Worm (Caenorhabditis elegans) whole organism, L2 larva: ENCODE measurements around the gene F14F7.4.

ENCODE experiments used
- C34F6.9 ChIP-seq: fragments of 150-350 bp; optimal IDR thresholded peaks from 2 replicates; lab custom pipeline; 2014; ENCODE audit warnings: missing biosample characterization, missing genetic modification characterization
- F13H6.1 ChIP-seq: sonication (generic microtip); optimal IDR thresholded peaks from 2 replicates; lab custom pipeline; 2016; ENCODE audit warnings: missing genetic modification characterization, missing compliant biosample characterization
- R02D3.7 ChIP-seq: fragments of 150-350 bp; optimal IDR thresholded peaks from 2 replicates; lab custom pipeline; 2014; ENCODE audit warnings: missing biosample characterization, missing genetic modification characterization
- Y55F3AM.14 ChIP-seq: fragments of 200-800 bp; sonication (Bioruptor generic); optimal IDR thresholded peaks from 2 replicates; lab custom pipeline; 2018; ENCODE audit warnings: mild to moderate bottlenecking, missing genetic modification characterization, missing compliant biosample characterization
- ZK546.5 ChIP-seq: sonication (generic microtip); optimal IDR thresholded peaks from 2 replicates; lab custom pipeline; 2017; ENCODE audit warnings: missing biosample characterization, missing genetic modification characterization
- alr-1 ChIP-seq: fragments of 150-350 bp; optimal IDR thresholded peaks from 2 replicates; lab custom pipeline; 2014; ENCODE audit warnings: missing biosample characterization, missing genetic modification characterization
- aly-2 ChIP-seq: fragments of 150-350 bp; optimal IDR thresholded peaks from 2 replicates; lab custom pipeline; 2014; ENCODE audit warnings: missing biosample characterization, missing genetic modification characterization
- ama-1 ChIP-seq: fragments of 150-350 bp; optimal IDR thresholded peaks from 2 replicates; lab custom pipeline; 2018; ENCODE audit warnings: inconsistent platforms
- blmp-1 ChIP-seq: sonication (generic microtip); optimal IDR thresholded peaks from 2 replicates; lab custom pipeline; 2017; ENCODE audit warnings: missing genetic modification characterization, mild to moderate bottlenecking, missing compliant biosample characterization, antibody characterized with exemption, moderate library complexity; ENCODE audit not compliant: insufficient read depth
- ceh-16 ChIP-seq: fragments of 150-350 bp; optimal IDR thresholded peaks from 2 replicates; lab custom pipeline; 2014; ENCODE audit warnings: missing biosample characterization, missing genetic modification characterization
- ceh-82 ChIP-seq: fragments of 150-350 bp; optimal IDR thresholded peaks from 2 replicates; lab custom pipeline; 2014; ENCODE audit warnings: missing biosample characterization, missing genetic modification characterization
- crh-2 ChIP-seq: sonication (generic microtip); optimal IDR thresholded peaks from 2 replicates; lab custom pipeline; 2017; ENCODE audit warnings: missing biosample characterization, missing genetic modification characterization
- dmd-4 ChIP-seq: sonication (generic microtip); optimal IDR thresholded peaks from 2 replicates; lab custom pipeline; 2017; ENCODE audit warnings: missing biosample characterization, missing genetic modification characterization
- egl-27 ChIP-seq: sonication (generic microtip); optimal IDR thresholded peaks from 3 replicates; lab custom pipeline; 2017; ENCODE audit warnings: missing biosample characterization, missing genetic modification reagents, missing genetic modification characterization
- elt-1 ChIP-seq: fragments of 150-350 bp; optimal IDR thresholded peaks from 2 replicates; lab custom pipeline; 2014; ENCODE audit warnings: missing biosample characterization, missing genetic modification characterization
- elt-3 ChIP-seq: sonication (generic microtip); optimal IDR thresholded peaks from 2 replicates; lab custom pipeline; 2017; ENCODE audit warnings: missing biosample characterization, missing genetic modification characterization
- fos-1 ChIP-seq: fragments of 150-350 bp; optimal IDR thresholded peaks from 2 replicates; lab custom pipeline; 2014; ENCODE audit warnings: missing biosample characterization, missing genetic modification characterization
- lin-11 ChIP-seq: fragments of 150-350 bp; sonication (generic microtip); optimal IDR thresholded peaks from 2 replicates; lab custom pipeline; 2014; ENCODE audit warnings: missing biosample characterization, missing genetic modification characterization, inconsistent platforms, mixed read lengths
- lin-13 ChIP-seq: fragments of 150-350 bp; optimal IDR thresholded peaks from 2 replicates; lab custom pipeline; 2014; ENCODE audit warnings: missing biosample characterization, missing genetic modification reagents, missing genetic modification characterization
- lin-39 ChIP-seq: fragments of 150-350 bp; optimal IDR thresholded peaks from 2 replicates; lab custom pipeline; 2014; ENCODE audit warnings: missing biosample characterization, missing genetic modification reagents, missing genetic modification characterization
- lsy-2 ChIP-seq, 2 experiments: fragments of 150-350 bp in 1 of 2; sonication (generic microtip) in 1 of 2; optimal IDR thresholded peaks; 2 replicates each; lab custom pipeline; 2014 to 2017; ENCODE audit warnings: missing biosample characterization in 2 of 2, missing genetic modification characterization in 2 of 2
- mab-5 ChIP-seq: fragments of 150-350 bp; optimal IDR thresholded peaks from 2 replicates; lab custom pipeline; 2014; ENCODE audit warnings: missing biosample characterization, missing genetic modification characterization
- mbf-1 ChIP-seq: sonication (generic microtip); optimal IDR thresholded peaks from 2 replicates; lab custom pipeline; 2017; ENCODE audit warnings: missing biosample characterization, missing genetic modification characterization
- mdl-1 ChIP-seq, 2 experiments: fragments of 150-350 bp in 1 of 2; sonication (generic microtip) in 1 of 2; optimal IDR thresholded peaks; 2 replicates each; lab custom pipeline; 2017; ENCODE audit warnings: missing biosample characterization in 2 of 2, missing genetic modification characterization in 2 of 2
- nhr-10 ChIP-seq: sonication (generic microtip); optimal IDR thresholded peaks from 2 replicates; lab custom pipeline; 2017; ENCODE audit warnings: missing biosample characterization, missing genetic modification characterization
- nhr-11 ChIP-seq: fragments of 150-350 bp; optimal IDR thresholded peaks from 2 replicates; lab custom pipeline; 2014; ENCODE audit warnings: missing biosample characterization, missing genetic modification characterization
- nhr-12 ChIP-seq: fragments of 150-350 bp; optimal IDR thresholded peaks from 2 replicates; lab custom pipeline; 2014; ENCODE audit warnings: missing biosample characterization, missing genetic modification characterization
- nhr-129 ChIP-seq: fragments of 150-350 bp; optimal IDR thresholded peaks from 2 replicates; lab custom pipeline; 2014; ENCODE audit warnings: missing biosample characterization, missing genetic modification characterization
- nhr-21 ChIP-seq: fragments of 150-350 bp; optimal IDR thresholded peaks from 2 replicates; lab custom pipeline; 2014; ENCODE audit warnings: missing biosample characterization, missing genetic modification characterization
- nhr-25 ChIP-seq: fragments of 150-350 bp; sonication (generic microtip); optimal IDR thresholded peaks from 3 replicates; lab custom pipeline; 2014; ENCODE audit warnings: missing biosample characterization, missing genetic modification characterization
- nhr-6 ChIP-seq: fragments of 150-350 bp; optimal IDR thresholded peaks from 2 replicates; lab custom pipeline; 2014; ENCODE audit warnings: missing biosample characterization, missing genetic modification characterization
- nhr-77 ChIP-seq: fragments of 150-350 bp; optimal IDR thresholded peaks from 2 replicates; lab custom pipeline; 2014; ENCODE audit warnings: missing biosample characterization, missing genetic modification characterization
- peb-1 ChIP-seq: fragments of 150-350 bp; optimal IDR thresholded peaks from 2 replicates; lab custom pipeline; 2014; ENCODE audit warnings: missing biosample characterization, missing genetic modification characterization
- sem-4 ChIP-seq: fragments of 150-350 bp; optimal IDR thresholded peaks from 2 replicates; lab custom pipeline; 2014; ENCODE audit warnings: missing biosample characterization, missing genetic modification reagents, missing genetic modification characterization
- sma-3 ChIP-seq: sonication (generic microtip); optimal IDR thresholded peaks from 2 replicates; lab custom pipeline; 2016; ENCODE audit warnings: missing genetic modification reagents, missing genetic modification characterization, missing compliant biosample characterization
- sma-9 ChIP-seq, 2 experiments: fragments of 150-350 bp in 1 of 2; sonication (generic microtip) in 1 of 2; optimal IDR thresholded peaks; 2 replicates each; lab custom pipeline; 2014 to 2016; ENCODE audit warnings: missing genetic modification characterization in 2 of 2, mild to moderate bottlenecking in 1 of 2, missing biosample characterization in 1 of 2, missing compliant biosample characterization in 1 of 2, missing genetic modification reagents in 1 of 2, moderate library complexity in 1 of 2
- snpc-4 ChIP-seq: fragments of 150-350 bp; optimal IDR thresholded peaks from 2 replicates; lab custom pipeline; 2014; ENCODE audit warnings: missing biosample characterization, missing genetic modification characterization
- unc-39 ChIP-seq: fragments of 150-350 bp; optimal IDR thresholded peaks from 2 replicates; lab custom pipeline; 2014; ENCODE audit warnings: missing biosample characterization, missing genetic modification characterization
- unc-55 ChIP-seq: fragments of 150-350 bp; sonication (generic microtip); optimal IDR thresholded peaks from 3 replicates; lab custom pipeline; 2014; ENCODE audit warnings: missing biosample characterization, missing genetic modification reagents, missing genetic modification characterization
- unc-62 ChIP-seq: fragments of 150-350 bp; optimal IDR thresholded peaks from 2 replicates; lab custom pipeline; 2014; ENCODE audit warnings: missing biosample characterization, missing genetic modification reagents, missing genetic modification characterization
- zag-1 ChIP-seq: fragments of 150-350 bp; optimal IDR thresholded peaks from 2 replicates; lab custom pipeline; 2014; ENCODE audit warnings: missing biosample characterization, missing genetic modification characterization
- ztf-1 ChIP-seq: fragments of 200-800 bp; sonication (Bioruptor generic); conservative IDR thresholded peaks from 2 replicates; pipeline ENCODE4 v1.3.6; 2022; ENCODE audit warnings: missing genetic modification characterization, missing compliant biosample characterization
- ztf-11 ChIP-seq: sonication (generic microtip); optimal IDR thresholded peaks from 2 replicates; lab custom pipeline; 2017; ENCODE audit warnings: missing biosample characterization, missing genetic modification characterization
- ztf-4 ChIP-seq: fragments of 150-350 bp; optimal IDR thresholded peaks from 2 replicates; lab custom pipeline; 2014; ENCODE audit warnings: missing biosample characterization, missing genetic modification characterization

The F14F7.4 gene

DNA sequence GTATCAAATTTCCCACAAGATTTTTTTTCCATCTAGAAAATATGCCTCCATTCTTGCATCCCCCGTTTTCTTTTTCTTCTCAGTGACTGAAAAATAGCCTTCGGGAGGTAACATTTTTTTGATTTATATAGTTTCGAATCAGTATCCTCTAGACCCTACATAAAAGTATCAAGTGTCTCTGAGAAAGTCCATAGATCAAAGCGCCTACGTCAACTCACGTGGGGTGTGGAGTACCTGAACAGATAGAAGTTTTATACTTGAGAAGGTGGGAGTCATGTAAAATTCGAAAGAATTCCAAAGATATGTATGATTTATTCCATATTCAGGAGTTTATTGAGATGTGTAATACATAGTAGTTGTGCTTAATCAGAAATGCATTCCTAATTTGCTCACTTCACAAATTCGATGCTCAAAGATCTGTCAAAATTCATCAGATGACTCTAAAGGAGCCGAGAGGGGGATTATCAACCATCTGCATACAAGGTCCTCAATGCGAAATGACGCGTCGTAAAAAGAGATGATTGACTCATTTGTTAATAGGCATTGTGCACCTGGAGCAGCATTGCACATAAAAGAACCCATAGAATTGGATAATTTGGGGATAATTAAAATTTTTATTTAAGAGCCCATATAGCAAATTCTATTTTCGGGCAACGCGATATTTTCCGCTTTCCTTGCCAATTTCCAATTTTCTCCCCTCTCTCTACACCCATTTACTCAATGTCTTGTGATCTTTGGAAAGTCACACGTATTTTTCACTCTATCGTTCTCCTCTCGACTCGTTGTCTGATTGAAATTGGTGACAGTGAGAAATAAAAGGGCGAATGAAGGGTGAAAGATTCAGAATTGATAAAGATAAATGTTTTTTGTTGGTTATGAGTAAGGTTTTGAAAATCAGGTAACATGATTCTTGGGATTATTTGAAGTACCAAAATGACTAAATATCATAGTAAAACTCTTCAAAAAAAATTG is 35.0 kb upstream of the F14F7.4 start (continued):
- TF ChIP-seq unc-62, result no peak
- TF ChIP-seq peb-1 (tag; lab: Kevin White, UChicago), result no peak
- TF ChIP-seq mdl-1 (tag; optimal IDR thresholded peaks at IDR 0.05; lab: Kevin White, UChicago), result peak; percentile 15 to 24
- TF ChIP-seq alr-1 (tag; lab: Kevin White, UChicago), result no peak
- peak; percentile 13 for TF ChIP-seq ama-1
- TF ChIP-seq Y55F3AM.14 (GFP tag; lab: Kevin White, UChicago), result no peak
- TF ChIP-seq nhr-12 (tag; lab: Kevin White, UChicago), result no peak
- no peak for TF ChIP-seq unc-55 (GFP tag; lab: Kevin White, UChicago)
- TF ChIP-seq nhr-21 (tag; lab: Kevin White, UChicago), result no peak
- TF ChIP-seq aly-2 (tag; lab: Kevin White, UChicago), result no peak
- TF ChIP-seq unc-39, result no peak
- no peak for TF ChIP-seq snpc-4 (tag; lab: Kevin White, UChicago)
- TF ChIP-seq nhr-77, result no peak
- no peak for TF ChIP-seq ceh-82 (tag; lab: Kevin White, UChicago)
- no peak for TF ChIP-seq lin-39
- TF ChIP-seq lin-11 (tag; lab: Kevin White, UChicago), result no peak

DNA sequence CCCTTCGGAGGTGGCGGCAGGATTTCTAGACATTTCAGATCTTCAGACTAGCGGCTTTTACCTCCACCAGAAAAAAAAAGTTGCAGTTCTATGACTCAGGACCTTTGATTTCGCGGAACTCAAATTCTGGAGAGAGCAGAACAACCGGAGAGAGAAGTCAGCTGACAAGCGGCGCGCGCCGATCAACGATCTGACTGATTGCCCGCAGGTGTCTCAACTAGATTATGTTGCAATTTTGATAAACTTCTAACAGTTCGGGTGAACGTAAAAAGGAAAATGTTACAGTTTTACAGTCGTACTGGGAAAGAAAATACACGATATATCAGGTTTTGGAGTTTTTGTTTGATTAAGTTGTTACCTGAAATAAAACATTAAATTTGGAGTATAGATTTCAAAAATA is 33.5 kb upstream of the F14F7.4 start:
- TF ChIP-seq nhr-25 (no peak), sma-9 (GFP tag; optimal IDR thresholded peaks at IDR 0.05; lab: Kevin White, UChicago) (peak; percentile 66), sma-9 (tag; optimal IDR thresholded peaks at IDR 0.05; lab: Kevin White, UChicago) (no peak)

- TF ChIP-seq lin-13 (GFP tag; lab: Kevin White, UChicago) (peak; percentile 92), nhr-129 (tag; lab: Kevin White, UChicago) (peak; percentile 98), snpc-4 (tag; lab: Kevin White, UChicago) (peak; percentile 88), ceh-82 (tag; lab: Kevin White, UChicago) (peak; percentile 61), ztf-11 (tag; lab: Kevin White, UChicago) (no peak), sma-3 (GFP tag; lab: Kevin White, UChicago) (peak; percentile 88), sma-9 (GFP tag; optimal IDR thresholded peaks at IDR 0.05; lab: Kevin White, UChicago) (peak; percentile 89), sma-9 (tag; optimal IDR thresholded peaks at IDR 0.05; lab: Kevin White, UChicago) (no peak), ama-1 (no peak), ztf-1 (GFP tag; lab: Robert Waterston, UW) (no peak), egl-27 (tag; lab: Kevin White, UChicago) (peak; percentile 91), lin-39 (peak; percentile 40), blmp-1 (tag; lab: Kevin White, UChicago) (peak; percentile 38), unc-62 (peak; percentile 67), ceh-16 (tag; lab: Kevin White, UChicago) (peak; percentile 98), nhr-6 (peak; percentile 92), nhr-11 (tag; lab: Kevin White, UChicago) (no peak), mbf-1 (tag; lab: Kevin White, UChicago) (no peak), nhr-10 (tag; lab: Kevin White, UChicago) (no peak), nhr-25 (peak; percentile 89), alr-1 (tag; lab: Kevin White, UChicago) (no peak), zag-1 (tag; lab: Kevin White, UChicago) (peak; percentile 97), ztf-4 (peak; percentile 90), sem-4 (tag; lab: Kevin White, UChicago) (peak; percentile 99), unc-55 (GFP tag; lab: Kevin White, UChicago) (peak; percentile 76), nhr-21 (tag; lab: Kevin White, UChicago) (peak; percentile 84), elt-1 (no peak), ZK546.5 (tag; lab: Kevin White, UChicago) (peak; percentile 11), Y55F3AM.14 (GFP tag; lab: Kevin White, UChicago) (peak; percentile 87), aly-2 (tag; lab: Kevin White, UChicago) (no peak), elt-3 (tag; lab: Kevin White, UChicago) (no peak), dmd-4 (tag; lab: Kevin White, UChicago) (no peak), R02D3.7 (tag; lab: Kevin White, UChicago) (peak; percentile 17), nhr-12 (tag; lab: Kevin White, UChicago) (no peak), crh-2 (peak; percentile 96), unc-39 (peak; percentile 75), mab-5 (peak; percentile 90), F13H6.1 (tag; lab: Kevin White, UChicago) (peak; percentile 98), lin-11 (tag; lab: Kevin White, UChicago) (peak; percentile 64), lsy-2 (tag; optimal IDR thresholded peaks at IDR 0.05; lab: Kevin White, UChicago) (peak; percentile 77 to 91), fos-1 (tag; lab: Kevin White, UChicago) (peak; percentile 91), C34F6.9 (tag; lab: Kevin White, UChicago) (peak; percentile 96), peb-1 (tag; lab: Kevin White, UChicago) (peak; percentile 53)
Measured at ce11 chrIII:13062414-13062965, 33.0 kb upstream of the F14F7.4 start.
